Fruit fly (Drosophila melanogaster) whole organism, embryonic: ENCODE data around the gene CG31898.

Source experiments
- Abd-B ChIP-seq: fragments of 200-800 bp; sonication (Bioruptor generic); optimal IDR thresholded peaks from 2 replicates; lab custom pipeline; 2018; ENCODE audit warnings: missing biosample characterization, mild to moderate bottlenecking, missing genetic modification characterization, moderate library complexity
- Atf3 ChIP-seq: fragments of 200-800 bp; sonication (Bioruptor generic); optimal IDR thresholded peaks from 3 replicates; lab custom pipeline; 2016; ENCODE audit warnings: missing biosample characterization, missing genetic modification characterization
- B-H2 ChIP-seq: fragments of 200-800 bp; sonication (Bioruptor generic); optimal IDR thresholded peaks from 2 replicates; lab custom pipeline; 2018; ENCODE audit warnings: missing biosample characterization, mild to moderate bottlenecking, missing genetic modification characterization
- CG10209 ChIP-seq: fragments of 200-800 bp; sonication (Bioruptor generic); optimal IDR thresholded peaks from 3 replicates; lab custom pipeline; 2017; ENCODE audit warnings: missing biosample characterization, mild to moderate bottlenecking, missing genetic modification characterization, missing genetic modification reagents
- CG12744 ChIP-seq: fragments of 200-800 bp; sonication (Bioruptor generic); optimal IDR thresholded peaks from 2 replicates; lab custom pipeline; 2016; ENCODE audit warnings: missing biosample characterization, missing genetic modification characterization
- CG12769 ChIP-seq: fragments of 200-800 bp; sonication (Bioruptor generic); optimal IDR thresholded peaks from 2 replicates; lab custom pipeline; 2019; ENCODE audit warnings: missing biosample characterization, mild to moderate bottlenecking, missing genetic modification characterization, moderate library complexity
- CG13123 ChIP-seq: fragments of 200-800 bp; sonication (Bioruptor generic); optimal IDR thresholded peaks from 2 replicates; lab custom pipeline; 2016; ENCODE audit warnings: missing biosample characterization, missing genetic modification characterization
- CG2120 ChIP-seq: fragments of 200-800 bp; sonication (Bioruptor generic); optimal IDR thresholded peaks from 3 replicates; lab custom pipeline; 2016; ENCODE audit warnings: missing biosample characterization, missing genetic modification characterization
- CG3163 ChIP-seq: fragments of 200-800 bp; sonication (Bioruptor generic); optimal IDR thresholded peaks from 3 replicates; lab custom pipeline; 2016; ENCODE audit warnings: missing biosample characterization, missing genetic modification characterization
- CG33213 ChIP-seq: fragments of 200-800 bp; sonication (Bioruptor generic); optimal IDR thresholded peaks from 3 replicates; lab custom pipeline; 2016; ENCODE audit warnings: missing biosample characterization, missing genetic modification characterization
- CG34224 ChIP-seq: fragments of 200-800 bp; sonication (Bioruptor generic); IDR thresholded peaks from 3 replicates; pipeline ENCODE4 v1.3.6; 2022; ENCODE audit warnings: missing biosample characterization, missing genetic modification characterization; ENCODE audit not compliant: partially characterized antibody
- CG6272 ChIP-seq: fragments of 200-800 bp; sonication (Bioruptor generic); IDR thresholded peaks from 2 replicates; pipeline ENCODE4 v1.3.6; 2022; ENCODE audit warnings: missing biosample characterization, missing genetic modification characterization
- CG6683 ChIP-seq: fragments of 200-800 bp; sonication (Bioruptor generic); optimal IDR thresholded peaks from 2 replicates; lab custom pipeline; 2017; ENCODE audit warnings: missing biosample characterization, mild to moderate bottlenecking, missing genetic modification characterization, missing genetic modification reagents
- CG6813 ChIP-seq: fragments of 200-800 bp; sonication (Bioruptor generic); optimal IDR thresholded peaks from 2 replicates; lab custom pipeline; 2017; ENCODE audit warnings: missing biosample characterization, missing genetic modification characterization, mild to moderate bottlenecking, moderate library complexity, missing genetic modification reagents
- CG7963 ChIP-seq: fragments of 200-800 bp; sonication (Bioruptor generic); IDR thresholded peaks from 3 replicates; pipeline ENCODE4 v1.3.6; 2022; ENCODE audit warnings: missing biosample characterization, missing genetic modification characterization; ENCODE audit not compliant: partially characterized antibody
- CG7987 ChIP-seq: fragments of 200-800 bp; sonication (Bioruptor generic); optimal IDR thresholded peaks from 2 replicates; lab custom pipeline; 2018; ENCODE audit warnings: missing biosample characterization, mild to moderate bottlenecking, missing genetic modification characterization, moderate library complexity
- CG8944 ChIP-seq: fragments of 200-800 bp; sonication (Bioruptor generic); optimal IDR thresholded peaks from 3 replicates; lab custom pipeline; 2016; ENCODE audit warnings: missing biosample characterization, missing genetic modification characterization
- CG9609 ChIP-seq: fragments of 200-800 bp; sonication (Bioruptor generic); optimal IDR thresholded peaks from 3 replicates; lab custom pipeline; 2016; ENCODE audit warnings: missing biosample characterization, missing genetic modification characterization
- Ets97D ChIP-seq: fragments of 200-800 bp; sonication (Bioruptor generic); optimal IDR thresholded peaks from 3 replicates; lab custom pipeline; 2016; ENCODE audit warnings: missing biosample characterization, missing genetic modification characterization
- Fer1 ChIP-seq: fragments of 200-800 bp; sonication (Bioruptor generic); optimal IDR thresholded peaks from 2 replicates; lab custom pipeline; 2017; ENCODE audit warnings: missing biosample characterization, mild to moderate bottlenecking, missing genetic modification characterization
- Hand ChIP-seq: fragments of 200-800 bp; sonication (Bioruptor generic); optimal IDR thresholded peaks from 2 replicates; lab custom pipeline; 2017; ENCODE audit warnings: mild to moderate bottlenecking, missing biosample characterization, missing genetic modification reagents, missing genetic modification characterization
- HmgZ ChIP-seq: fragments of 200-800 bp; sonication (Bioruptor generic); optimal IDR thresholded peaks from 2 replicates; lab custom pipeline; 2018; ENCODE audit warnings: missing biosample characterization, mild to moderate bottlenecking, missing genetic modification characterization
- Jarid2 ChIP-seq: fragments of 200-800 bp; sonication (Bioruptor generic); optimal IDR thresholded peaks from 3 replicates; lab custom pipeline; 2017; ENCODE audit warnings: mild to moderate bottlenecking, missing biosample characterization, missing genetic modification reagents, missing genetic modification characterization
- Med ChIP-seq: fragments of 200-800 bp; sonication (Bioruptor generic); peaks from one replicate; lab custom pipeline; 2016; ENCODE audit warnings: missing biosample characterization, missing genetic modification characterization, mild to moderate bottlenecking, inconsistent platforms, moderate library complexity
- Poxn ChIP-seq: fragments of 200-800 bp; sonication (Bioruptor generic); IDR thresholded peaks from 2 replicates; pipeline ENCODE4 v1.3.6; 2022; ENCODE audit warnings: missing biosample characterization, missing genetic modification characterization
- Taf1 ChIP-seq: fragments of 200-800 bp; sonication (Bioruptor generic); IDR thresholded peaks from 2 replicates; pipeline ENCODE4 v1.3.6; 2022; ENCODE audit warnings: missing biosample characterization, missing genetic modification characterization
- YL-1 ChIP-seq: fragments of 200-800 bp; sonication (Bioruptor generic); optimal IDR thresholded peaks from 3 replicates; lab custom pipeline; 2017; ENCODE audit warnings: missing biosample characterization, mild to moderate bottlenecking, missing genetic modification characterization
- abd-A ChIP-seq: fragments of 200-800 bp; sonication (Bioruptor generic); optimal IDR thresholded peaks from 3 replicates; lab custom pipeline; 2019; ENCODE audit warnings: missing biosample characterization, mild to moderate bottlenecking, missing genetic modification characterization, moderate library complexity
- dati ChIP-seq: fragments of 200-800 bp; sonication (Bioruptor generic); IDR thresholded peaks from 2 replicates; pipeline ENCODE4 v1.3.6; 2022; ENCODE audit warnings: missing biosample characterization, missing genetic modification characterization
- dmrt11E ChIP-seq: fragments of 200-800 bp; sonication (Bioruptor generic); optimal IDR thresholded peaks from 3 replicates; lab custom pipeline; 2018; ENCODE audit warnings: missing biosample characterization, mild to moderate bottlenecking, missing genetic modification characterization, moderate library complexity
- ftz-f1 ChIP-seq: fragments of 200-800 bp; sonication (Bioruptor generic); optimal IDR thresholded peaks from 2 replicates; lab custom pipeline; 2016; ENCODE audit warnings: missing biosample characterization, missing genetic modification characterization
- gcm ChIP-seq: fragments of 200-800 bp; sonication (Bioruptor generic); optimal IDR thresholded peaks from 2 replicates; lab custom pipeline; 2019; ENCODE audit warnings: missing biosample characterization, mild to moderate bottlenecking, missing genetic modification characterization, moderate library complexity
- grau ChIP-seq: fragments of 200-800 bp; optimal IDR thresholded peaks from 3 replicates; lab custom pipeline; 2019; ENCODE audit warnings: missing biosample characterization, mild to moderate bottlenecking, missing genetic modification characterization, moderate library complexity
- gsb ChIP-seq: fragments of 200-800 bp; sonication (Bioruptor generic); IDR thresholded peaks from 2 replicates; pipeline ENCODE4 v1.3.6; 2022; ENCODE audit warnings: missing biosample characterization, missing genetic modification characterization
- her ChIP-seq: fragments of 200-800 bp; sonication (Bioruptor generic); optimal IDR thresholded peaks from 2 replicates; lab custom pipeline; 2016; ENCODE audit warnings: missing biosample characterization, missing genetic modification characterization
- inv ChIP-seq: fragments of 200-800 bp; sonication (Bioruptor generic); IDR thresholded peaks from 2 replicates; pipeline ENCODE4 v1.3.6; 2022; ENCODE audit warnings: missing biosample characterization, missing genetic modification characterization; ENCODE audit not compliant: partially characterized antibody
- nau ChIP-seq: fragments of 200-800 bp; sonication (Bioruptor generic); optimal IDR thresholded peaks from 3 replicates; lab custom pipeline; 2017; ENCODE audit warnings: missing biosample characterization, mild to moderate bottlenecking, missing genetic modification characterization, missing genetic modification reagents
- pan ChIP-seq, 4 experiments: fragments of >200 bp in 3 of 4; fragments of 200-800 bp in 1 of 4; sonication (Bioruptor generic) in 1 of 4; optimal IDR thresholded peaks in 3 of 4; IDR thresholded peaks in 1 of 4; 2 replicates each; pipeline versions ENCODE4 v1.3.6 to Lab custom; 2017 to 2022; ENCODE audit warnings: missing biosample characterization in 2 of 4, missing genetic modification characterization in 2 of 4, mixed read lengths in 1 of 4
- pros ChIP-seq: fragments of 200-800 bp; sonication (Bioruptor generic); optimal IDR thresholded peaks from 3 replicates; lab custom pipeline; 2019; ENCODE audit warnings: missing biosample characterization, mild to moderate bottlenecking, missing genetic modification characterization, moderate library complexity
- ranshi ChIP-seq: fragments of 200-800 bp; sonication (Bioruptor generic); IDR thresholded peaks from 2 replicates; pipeline ENCODE4 v1.3.6; 2022; ENCODE audit warnings: missing biosample characterization, missing genetic modification characterization
- run ChIP-seq: fragments of 200-800 bp; sonication (Bioruptor generic); optimal IDR thresholded peaks from 3 replicates; lab custom pipeline; 2018; ENCODE audit warnings: missing biosample characterization, mild to moderate bottlenecking, missing genetic modification characterization
- slbo ChIP-seq: fragments of 200-800 bp; sonication (Bioruptor generic); IDR thresholded peaks from 2 replicates; pipeline ENCODE4 v1.3.6; 2022; ENCODE audit warnings: missing biosample characterization, missing genetic modification characterization
- sob ChIP-seq: fragments of 200-800 bp; sonication (Bioruptor generic); IDR thresholded peaks from 2 replicates; pipeline ENCODE4 v1.3.6; 2022; ENCODE audit warnings: missing biosample characterization, missing genetic modification characterization
- ssp ChIP-seq: fragments of 200-800 bp; sonication (Bioruptor generic); IDR thresholded peaks from 2 replicates; pipeline ENCODE4 v1.3.6; 2022; ENCODE audit warnings: missing biosample characterization, missing genetic modification characterization
- stc ChIP-seq: fragments of 200-800 bp; sonication (Bioruptor generic); IDR thresholded peaks from 2 replicates; pipeline ENCODE4 v1.3.6; 2022; ENCODE audit warnings: missing biosample characterization, missing genetic modification characterization
- sug ChIP-seq: fragments of 200-800 bp; optimal IDR thresholded peaks from 2 replicates; lab custom pipeline; 2019; ENCODE audit warnings: missing biosample characterization, mild to moderate bottlenecking, missing genetic modification characterization, moderate library complexity
- tap ChIP-seq: fragments of 200-800 bp; optimal IDR thresholded peaks from 3 replicates; lab custom pipeline; 2019; ENCODE audit warnings: missing biosample characterization, mild to moderate bottlenecking, missing genetic modification characterization, moderate library complexity
- unpg ChIP-seq: fragments of 200-800 bp; sonication (Bioruptor generic); optimal IDR thresholded peaks from 3 replicates; lab custom pipeline; 2018; ENCODE audit warnings: missing biosample characterization, mild to moderate bottlenecking, missing genetic modification characterization, moderate library complexity
- zfh2 ChIP-seq: fragments of 200-800 bp; sonication (Bioruptor generic); optimal IDR thresholded peaks from 2 replicates; lab custom pipeline; 2016; ENCODE audit warnings: missing biosample characterization, missing genetic modification characterization

CG31898 gene

DNA sequence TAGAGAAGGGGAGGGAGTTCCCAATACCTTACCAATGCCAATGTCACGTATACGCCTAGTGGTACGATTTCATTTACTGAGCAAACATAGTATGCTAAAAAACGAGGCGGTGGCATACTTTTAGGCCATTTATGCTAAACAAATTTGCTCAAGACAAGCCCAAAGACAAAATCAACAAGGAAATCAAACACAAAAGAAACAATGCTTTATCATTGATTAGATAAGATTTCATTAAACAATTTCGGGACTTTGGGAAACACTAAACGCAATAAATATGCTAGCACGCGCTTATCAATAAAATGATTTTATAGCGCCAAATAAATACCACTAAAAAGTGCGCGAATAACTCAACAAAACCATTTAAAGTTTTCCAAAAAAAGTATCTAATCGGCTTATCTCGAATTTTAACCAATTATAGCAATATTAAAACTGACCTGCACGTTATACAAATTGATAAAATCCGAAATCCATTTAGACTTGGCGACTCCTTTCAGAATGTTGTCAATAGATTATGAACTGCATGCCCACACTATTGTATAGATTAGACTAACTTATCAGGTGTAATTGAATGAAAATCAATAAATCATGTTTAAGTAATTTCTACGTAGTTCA is 49.6 kb upstream of the CG31898 start (continued):
- TF ChIP-seq zfh2 (no peak), CG33213 (no peak), Hand (GFP tag; lab: Kevin White, UChicago) (peak; percentile 52), abd-A (tag; lab: Kevin White, UChicago) (no peak), HmgZ (tag; lab: Kevin White, UChicago) (peak; percentile 65), Med (GFP tag; lab: Kevin White, UChicago) (peak; percentile 86), CG8944 (GFP tag; lab: Kevin White, UChicago) (no peak), pan (optimal IDR thresholded peaks at IDR 0.05; lab: Kevin White, UChicago) (no peak), pan (GFP tag; optimal IDR thresholded peaks at IDR 0.05 in 1 of 2, IDR thresholded peaks at IDR 0.05 in 1 of 2) (peak in 1 of 2 experiments; percentile 35), sug (peak; percentile 46), B-H2 (GFP tag; lab: Kevin White, UChicago) (peak; percentile 49), tap (no peak), CG12769 (tag; lab: Kevin White, UChicago) (peak; percentile 65), sob (peak; percentile 55; the same call in 1 of the 2 replicates), CG34224 (GFP tag; lab: Robert Waterston, UW) (no peak), gsb (GFP tag; lab: Robert Waterston, UW) (no peak), Abd-B (no peak), CG13123 (GFP tag; lab: Kevin White, UChicago) (no peak), dmrt11E (no peak), ranshi (GFP tag; lab: Robert Waterston, UW) (no peak; the same call in 1 of the 2 replicates), CG10209 (GFP tag; lab: Kevin White, UChicago) (peak; percentile 31), unpg (GFP tag; lab: Kevin White, UChicago) (peak; percentile 46), run (tag; lab: Kevin White, UChicago) (no peak), grau (tag; lab: Kevin White, UChicago) (peak; percentile 25), CG9609 (no peak), CG6683 (GFP tag; lab: Kevin White, UChicago) (peak; percentile 2), nau (GFP tag; lab: Kevin White, UChicago) (no peak), Fer1 (peak; percentile 75), ssp (GFP tag; lab: Robert Waterston, UW) (no peak), YL-1 (GFP tag; lab: Kevin White, UChicago) (peak; percentile 17), Ets97D (GFP tag; lab: Kevin White, UChicago) (no peak), CG6813 (GFP tag; lab: Kevin White, UChicago) (peak; percentile 36), slbo (GFP tag; lab: Robert Waterston, UW) (no peak), inv (no peak), CG6272 (GFP tag; lab: Robert Waterston, UW) (no peak), Poxn (GFP tag; lab: Robert Waterston, UW) (no peak), Jarid2 (GFP tag; lab: Kevin White, UChicago) (peak; percentile 19), Atf3 (GFP tag; lab: Kevin White, UChicago) (no peak), CG12744 (GFP tag; lab: Kevin White, UChicago) (peak; percentile 52), CG7987 (GFP tag; lab: Kevin White, UChicago) (peak; percentile 44), CG2120 (GFP tag; lab: Kevin White, UChicago) (peak; percentile 36), her (GFP tag; lab: Kevin White, UChicago) (peak; percentile 28), pros (GFP tag; lab: Kevin White, UChicago) (no peak), ftz-f1 (GFP tag; lab: Kevin White, UChicago) (peak; percentile 50), CG7963 (GFP tag; lab: Robert Waterston, UW) (no peak), dati (GFP tag; lab: Robert Waterston, UW) (no peak), Taf1 (GFP tag; lab: Robert Waterston, UW) (no peak), gcm (GFP tag; lab: Kevin White, UChicago) (peak; percentile 14), CG3163 (no peak), stc (no peak)
